Worm (Caenorhabditis elegans) whole organism, L3 larva: ENCODE results near the gene T10D4.7.

Experiments used
- skn-1 ChIP-seq: fragments of 150-350 bp; optimal IDR thresholded peaks from 2 replicates; lab custom pipeline; 2014; ENCODE audit warnings: missing biosample characterization, missing genetic modification characterization
- snpc-4 ChIP-seq: fragments of 150-350 bp; optimal IDR thresholded peaks from 2 replicates; lab custom pipeline; 2014; ENCODE audit warnings: missing biosample characterization, missing genetic modification characterization
- ztf-4 ChIP-seq: fragments of 150-350 bp; optimal IDR thresholded peaks from 2 replicates; lab custom pipeline; 2014; ENCODE audit warnings: missing biosample characterization, missing genetic modification characterization

- TF ChIP-seq ztf-4 (tag; lab: Kevin White, UChicago) (no peak), snpc-4 (tag; lab: Kevin White, UChicago) (no peak), skn-1 (tag; lab: Kevin White, UChicago) (no peak)
Measured at ce11 chrII:3102018-3102417, 15.6 kb upstream of the T10D4.7 start, which contains the start of gene clec-121.
